Fruit fly (Drosophila melanogaster) whole organism, embryonic: Measurements from ENCODE around the gene JMJD5.

ENCODE experiments used
- Blimp-1 ChIP-seq: fragments of 200-800 bp; sonication (Bioruptor generic); optimal IDR thresholded peaks from 3 replicates; lab custom pipeline; 2018; ENCODE audit warnings: missing biosample characterization, missing genetic modification characterization, mild to moderate bottlenecking, moderate library complexity, missing genetic modification reagents
- CG10267 ChIP-seq: fragments of 200-800 bp; sonication (Bioruptor generic); optimal IDR thresholded peaks from 2 replicates; lab custom pipeline; 2018; ENCODE audit warnings: missing biosample characterization, mild to moderate bottlenecking, missing genetic modification characterization, moderate library complexity
- CG11504 ChIP-seq: fragments of 200-800 bp; sonication (Bioruptor generic); optimal IDR thresholded peaks from 3 replicates; lab custom pipeline; 2019; ENCODE audit warnings: missing biosample characterization, mild to moderate bottlenecking, missing genetic modification characterization, moderate library complexity
- CG1233 ChIP-seq: fragments of 200-800 bp; sonication (Bioruptor generic); optimal IDR thresholded peaks from 4 replicates; lab custom pipeline; 2018; ENCODE audit warnings: missing biosample characterization, mild to moderate bottlenecking, missing genetic modification characterization
- CG12942 ChIP-seq: fragments of 200-800 bp; sonication (Bioruptor generic); optimal IDR thresholded peaks from 3 replicates; lab custom pipeline; 2016; ENCODE audit warnings: missing biosample characterization, missing genetic modification characterization
- CG15601 ChIP-seq: fragments of 200-800 bp; sonication (Bioruptor generic); optimal IDR thresholded peaks from 3 replicates; lab custom pipeline; 2019; ENCODE audit warnings: missing biosample characterization, mild to moderate bottlenecking, missing genetic modification characterization, moderate library complexity
- CG2199 ChIP-seq: fragments of 200-800 bp; sonication (Bioruptor generic); IDR thresholded peaks from 3 replicates; pipeline ENCODE4 v1.3.6; 2022; ENCODE audit warnings: missing biosample characterization, missing genetic modification characterization
- CG42726 ChIP-seq: fragments of 200-800 bp; sonication (Bioruptor generic); IDR thresholded peaks from 2 replicates; pipeline ENCODE4 v1.3.6; 2022; ENCODE audit warnings: missing biosample characterization, missing genetic modification characterization; ENCODE audit not compliant: partially characterized antibody
- CG43689 ChIP-seq: fragments of 200-800 bp; sonication (Bioruptor generic); IDR thresholded peaks from 2 replicates; pipeline ENCODE4 v1.3.6; 2022; ENCODE audit warnings: missing biosample characterization, missing genetic modification characterization
- CG4424 ChIP-seq: fragments of 200-800 bp; sonication (Bioruptor generic); optimal IDR thresholded peaks from 3 replicates; lab custom pipeline; 2016; ENCODE audit warnings: missing biosample characterization, missing genetic modification characterization
- CG7372 ChIP-seq: fragments of 200-800 bp; sonication (Bioruptor generic); IDR thresholded peaks from 2 replicates; pipeline ENCODE4 v1.3.6; 2022; ENCODE audit warnings: missing biosample characterization, missing genetic modification characterization
- CG8290 ChIP-seq, 3 experiments: fragments of 200-800 bp; sonication (Bioruptor generic); optimal IDR thresholded peaks; 2 replicates each; lab custom pipeline; 2016 to 2019; ENCODE audit warnings: missing biosample characterization in 3 of 3, missing genetic modification characterization in 3 of 3, mild to moderate bottlenecking in 2 of 3, moderate library complexity in 1 of 3
- CG8765 ChIP-seq: fragments of 200-800 bp; sonication (Bioruptor generic); IDR thresholded peaks from 2 replicates; pipeline ENCODE4 v1.3.6; 2022; ENCODE audit warnings: missing biosample characterization, missing genetic modification characterization
- CG9609 ChIP-seq: fragments of 200-800 bp; sonication (Bioruptor generic); optimal IDR thresholded peaks from 3 replicates; lab custom pipeline; 2016; ENCODE audit warnings: missing biosample characterization, missing genetic modification characterization
- CHES-1-like ChIP-seq: fragments of 200-800 bp; sonication (Bioruptor generic); optimal IDR thresholded peaks from 2 replicates; lab custom pipeline; 2016; ENCODE audit warnings: missing biosample characterization, missing genetic modification characterization
- CrebB ChIP-seq: fragments of 200-800 bp; sonication (Bioruptor generic); optimal IDR thresholded peaks from 3 replicates; lab custom pipeline; 2018; ENCODE audit warnings: missing biosample characterization, mild to moderate bottlenecking, missing genetic modification characterization
- Dbx ChIP-seq: fragments of 200-800 bp; sonication (Bioruptor generic); IDR thresholded peaks from 3 replicates; pipeline ENCODE4 v1.3.6; 2022; ENCODE audit warnings: missing biosample characterization, missing genetic modification characterization
- Dll ChIP-seq: fragments of 200-800 bp; sonication (Bioruptor generic); IDR thresholded peaks from 4 replicates; pipeline ENCODE4 v1.3.6; 2022; ENCODE audit warnings: missing biosample characterization, missing genetic modification characterization; ENCODE audit not compliant: partially characterized antibody
- Doc2 ChIP-seq: fragments of 200-800 bp; sonication (Bioruptor generic); IDR thresholded peaks from 2 replicates; pipeline ENCODE4 v1.3.6; 2022; ENCODE audit warnings: missing biosample characterization, missing genetic modification characterization
- E2f2 ChIP-seq: fragments of 200-800 bp; sonication (Bioruptor generic); IDR thresholded peaks from 2 replicates; pipeline ENCODE4 v1.3.6; 2022; ENCODE audit warnings: missing biosample characterization, missing genetic modification characterization
- ERR ChIP-seq: fragments of 200-800 bp; sonication (Bioruptor generic); optimal IDR thresholded peaks from 2 replicates; lab custom pipeline; 2016; ENCODE audit warnings: missing biosample characterization, missing genetic modification characterization
- Elba2 ChIP-seq: fragments of 200-800 bp; sonication (Bioruptor generic); optimal IDR thresholded peaks from 3 replicates; lab custom pipeline; 2016; ENCODE audit warnings: missing biosample characterization, missing genetic modification characterization
- GATAe ChIP-seq: fragments of 200-800 bp; sonication (Bioruptor generic); conservative IDR thresholded peaks from 2 replicates; pipeline ENCODE4 v1.3.6; 2022; ENCODE audit warnings: missing biosample characterization, missing genetic modification characterization
- Hmx ChIP-seq: fragments of 200-800 bp; sonication (Bioruptor generic); optimal IDR thresholded peaks from 2 replicates; lab custom pipeline; 2016; ENCODE audit warnings: missing biosample characterization, missing genetic modification characterization
- Hr3 ChIP-seq: fragments of 200-800 bp; sonication (Bioruptor generic); optimal IDR thresholded peaks from 3 replicates; lab custom pipeline; 2016; ENCODE audit warnings: missing biosample characterization, missing genetic modification characterization
- Hsf ChIP-seq: fragments of 200-800 bp; sonication (Bioruptor generic); optimal IDR thresholded peaks from 3 replicates; lab custom pipeline; 2016; ENCODE audit warnings: missing biosample characterization, missing genetic modification characterization
- MBD-R2 ChIP-seq: fragments of 200-800 bp; sonication (Bioruptor generic); IDR thresholded peaks from 2 replicates; pipeline ENCODE4 v1.3.6; 2022; ENCODE audit warnings: missing biosample characterization, missing genetic modification characterization
- MESR4 ChIP-seq: fragments of 200-800 bp; sonication (Bioruptor generic); optimal IDR thresholded peaks from 2 replicates; lab custom pipeline; 2018; ENCODE audit warnings: missing biosample characterization, mild to moderate bottlenecking, missing genetic modification characterization, moderate library complexity
- Pdp1 ChIP-seq, 2 experiments: fragments of 200-800 bp; sonication (Bioruptor generic); optimal IDR thresholded peaks; 3 replicates each; lab custom pipeline; 2016; ENCODE audit warnings: missing biosample characterization in 2 of 2, missing genetic modification characterization in 2 of 2, mild to moderate bottlenecking in 1 of 2, moderate library complexity in 1 of 2
- Ssrp ChIP-seq: fragments of 200-800 bp; sonication (Bioruptor generic); optimal IDR thresholded peaks from 2 replicates; lab custom pipeline; 2018; ENCODE audit warnings: missing biosample characterization, mild to moderate bottlenecking, missing genetic modification characterization, moderate library complexity
- abd-A ChIP-seq: fragments of 200-800 bp; sonication (Bioruptor generic); optimal IDR thresholded peaks from 3 replicates; lab custom pipeline; 2019; ENCODE audit warnings: missing biosample characterization, mild to moderate bottlenecking, missing genetic modification characterization, moderate library complexity
- bbx ChIP-seq: fragments of 200-800 bp; sonication (Bioruptor generic); IDR thresholded peaks from 2 replicates; pipeline ENCODE4 v1.3.6; 2022; ENCODE audit warnings: missing biosample characterization, missing genetic modification characterization; ENCODE audit not compliant: partially characterized antibody
- bowl ChIP-seq: fragments of 200-800 bp; sonication (Bioruptor generic); IDR thresholded peaks from 2 replicates; pipeline ENCODE4 v1.3.6; 2022; ENCODE audit warnings: missing biosample characterization, missing genetic modification characterization
- br ChIP-seq: fragments of >200 bp; optimal IDR thresholded peaks from 2 replicates; lab custom pipeline; 2017
- cad ChIP-seq: fragments of >200 bp; optimal IDR thresholded peaks from 2 replicates; lab custom pipeline; 2017; ENCODE audit warnings: missing biosample characterization, missing genetic modification characterization
- cas ChIP-seq: fragments of 200-800 bp; sonication (Bioruptor generic); IDR thresholded peaks from 2 replicates; pipeline ENCODE4 v1.3.6; 2022; ENCODE audit warnings: missing biosample characterization, missing genetic modification characterization
- crp ChIP-seq, 2 experiments: fragments of 200-800 bp; sonication (Bioruptor generic); optimal IDR thresholded peaks; 2 replicates in 1 of 2; 3 replicates in 1 of 2; lab custom pipeline; 2017; ENCODE audit warnings: missing biosample characterization in 2 of 2, missing genetic modification characterization in 2 of 2, mild to moderate bottlenecking in 1 of 2, moderate library complexity in 1 of 2
- cwo ChIP-seq: fragments of 200-800 bp; sonication (Bioruptor generic); optimal IDR thresholded peaks from 3 replicates; lab custom pipeline; 2017; ENCODE audit warnings: missing biosample characterization, missing genetic modification characterization, mild to moderate bottlenecking, moderate library complexity, missing genetic modification reagents
- da ChIP-seq: fragments of 200-800 bp; sonication (Bioruptor generic); optimal IDR thresholded peaks from 2 replicates; lab custom pipeline; 2016; ENCODE audit warnings: missing biosample characterization, missing genetic modification characterization
- dan ChIP-seq: fragments of 200-800 bp; sonication (Bioruptor generic); IDR thresholded peaks from 2 replicates; pipeline ENCODE4 v1.3.6; 2022; ENCODE audit warnings: missing biosample characterization, missing genetic modification characterization
- fd64A ChIP-seq: fragments of 200-800 bp; sonication (Bioruptor generic); optimal IDR thresholded peaks from 3 replicates; lab custom pipeline; 2018; ENCODE audit warnings: missing biosample characterization, mild to moderate bottlenecking, missing genetic modification characterization
- fd96Cb ChIP-seq: fragments of 200-800 bp; sonication (Bioruptor generic); optimal IDR thresholded peaks from 2 replicates; lab custom pipeline; 2018; ENCODE audit warnings: missing biosample characterization, mild to moderate bottlenecking, missing genetic modification characterization, moderate library complexity
- mam ChIP-seq: fragments of 200-800 bp; sonication (Bioruptor generic); optimal IDR thresholded peaks from 3 replicates; lab custom pipeline; 2016; ENCODE audit warnings: missing biosample characterization, missing genetic modification characterization
- phol ChIP-seq: fragments of 200-800 bp; sonication (Bioruptor generic); optimal IDR thresholded peaks from 3 replicates; lab custom pipeline; 2018; ENCODE audit warnings: missing biosample characterization, mild to moderate bottlenecking, missing genetic modification characterization, moderate library complexity
- sc ChIP-seq, 3 experiments: fragments of >200 bp in 2 of 3; fragments of 200-800 bp in 1 of 3; sonication (Bioruptor generic) in 1 of 3; optimal IDR thresholded peaks; 2 replicates in 2 of 3; 3 replicates in 1 of 3; lab custom pipeline; 2017; ENCODE audit warnings: mild to moderate bottlenecking in 1 of 3, missing biosample characterization in 1 of 3, missing genetic modification characterization in 1 of 3, missing genetic modification reagents in 1 of 3
- sens ChIP-seq: fragments of 200-800 bp; sonication (Bioruptor generic); peaks from one replicate; lab custom pipeline; 2016; ENCODE audit warnings: missing biosample characterization, missing genetic modification characterization
- sqz ChIP-seq: fragments of 200-800 bp; sonication (Bioruptor generic); optimal IDR thresholded peaks from 3 replicates; lab custom pipeline; 2018; ENCODE audit warnings: missing biosample characterization, mild to moderate bottlenecking, missing genetic modification characterization
- sr ChIP-seq: fragments of 200-800 bp; sonication (Bioruptor generic); IDR thresholded peaks from 3 replicates; pipeline ENCODE4 v1.3.6; 2022; ENCODE audit warnings: missing biosample characterization, missing genetic modification characterization
- tna ChIP-seq: fragments of 200-800 bp; sonication (Bioruptor generic); IDR thresholded peaks from 2 replicates; pipeline ENCODE4 v1.3.6; 2022; ENCODE audit warnings: missing biosample characterization, missing genetic modification characterization; ENCODE audit not compliant: partially characterized antibody
- unc-4 ChIP-seq: fragments of 200-800 bp; sonication (Bioruptor generic); IDR thresholded peaks from 2 replicates; pipeline ENCODE4 v1.3.6; 2022; ENCODE audit warnings: missing biosample characterization, missing genetic modification characterization; ENCODE audit not compliant: partially characterized antibody

The JMJD5 gene

dm6 chr3L:801860-802462 is 39.2 kb downstream of the JMJD5 start (continued):
- no peak for TF ChIP-seq CG7372
- TF ChIP-seq dan (GFP tag; lab: Robert Waterston, UW), result no peak
- TF ChIP-seq br (lab: Kevin White, UChicago), result no peak
- TF ChIP-seq CG43689 (GFP tag; lab: Robert Waterston, UW), result no peak
- TF ChIP-seq fd64A (GFP tag; lab: Kevin White, UChicago), result no peak
- no peak for TF ChIP-seq CG9609 (GFP tag; lab: Kevin White, UChicago)
- TF ChIP-seq CG10267 (tag; lab: Kevin White, UChicago), result no peak
- peak; percentile 31 for TF ChIP-seq phol (tag; lab: Kevin White, UChicago)
- no peak for TF ChIP-seq MBD-R2 (GFP tag; lab: Robert Waterston, UW)
- TF ChIP-seq CG1233, result no peak
- TF ChIP-seq mam (GFP tag; lab: Kevin White, UChicago), result no peak
- TF ChIP-seq MESR4, result no peak
- no peak for TF ChIP-seq ERR (GFP tag; lab: Kevin White, UChicago)
- TF ChIP-seq Hsf, result no peak
- TF ChIP-seq CG4424 (GFP tag; lab: Kevin White, UChicago), result peak; percentile 15
- TF ChIP-seq fd96Cb (tag; lab: Kevin White, UChicago), result peak; percentile 36
- TF ChIP-seq cad (GFP tag; lab: Kevin White, UChicago), result no peak
- peak; percentile 59 for TF ChIP-seq sens (GFP tag; lab: Kevin White, UChicago)
- TF ChIP-seq Dbx (GFP tag; lab: Robert Waterston, UW), result no peak
- no peak for TF ChIP-seq cas
- no peak for TF ChIP-seq abd-A (tag; lab: Kevin White, UChicago)
- no peak for TF ChIP-seq sr
- no peak for TF ChIP-seq CG8290 (GFP tag; optimal IDR thresholded peaks at IDR 0.05; lab: Kevin White, UChicago)
- peak in 1 of 2 experiments; percentile 14 for TF ChIP-seq CG8290 (tag; optimal IDR thresholded peaks at IDR 0.05; lab: Kevin White, UChicago)
- TF ChIP-seq Hr3 (GFP tag; lab: Kevin White, UChicago), result no peak
- no peak for TF ChIP-seq CG8765
- TF ChIP-seq Doc2 (GFP tag; lab: Robert Waterston, UW), result no peak
- TF ChIP-seq unc-4 (GFP tag; lab: Robert Waterston, UW), result no peak
- TF ChIP-seq bbx (GFP tag; lab: Robert Waterston, UW), result no peak
- TF ChIP-seq Elba2 (GFP tag; lab: Kevin White, UChicago), result no peak
- TF ChIP-seq sc (optimal IDR thresholded peaks at IDR 0.05; lab: Kevin White, UChicago), result no peak
- TF ChIP-seq sc (GFP tag; optimal IDR thresholded peaks at IDR 0.05; lab: Kevin White, UChicago), result no peak
- no peak for TF ChIP-seq sqz
- no peak for TF ChIP-seq Hmx (GFP tag; lab: Kevin White, UChicago)
- peak; percentile 26 for TF ChIP-seq CG11504 (tag; lab: Kevin White, UChicago)
- TF ChIP-seq tna (GFP tag; lab: Robert Waterston, UW), result no peak
- TF ChIP-seq cwo, result no peak
- peak; percentile 18 for TF ChIP-seq Ssrp (tag; lab: Kevin White, UChicago)
- no peak for TF ChIP-seq CG2199
- TF ChIP-seq CG12942, result no peak
- no peak for TF ChIP-seq CG15601
- TF ChIP-seq da (GFP tag; lab: Kevin White, UChicago), result no peak
- peak; percentile 45 for TF ChIP-seq Blimp-1 (GFP tag; lab: Kevin White, UChicago)
- TF ChIP-seq Pdp1 (GFP tag; optimal IDR thresholded peaks at IDR 0.05; lab: Kevin White, UChicago), result no peak
- no peak for TF ChIP-seq Dll
- TF ChIP-seq E2f2 (GFP tag; lab: Robert Waterston, UW), result peak; percentile 10; the same call in 1 of the 2 replicates
- TF ChIP-seq crp (GFP tag; optimal IDR thresholded peaks at IDR 0.05; lab: Kevin White, UChicago), result no peak
- no peak for TF ChIP-seq CrebB
- no peak for TF ChIP-seq GATAe (GFP tag; lab: Robert Waterston, UW)
- no peak for TF ChIP-seq CHES-1-like (GFP tag; lab: Kevin White, UChicago)
- TF ChIP-seq CG42726 (GFP tag; lab: Robert Waterston, UW), result no peak
- no peak for TF ChIP-seq bowl
